Fruit fly (Drosophila melanogaster): ENCODE data around the gene Fit1.
A peak's percentile ranks its signal among the peaks of the same experiment; 100 is the strongest.

The Fit1 gene

dm6 chr3L:4103258-4104247, at the start of gene Fit1:
Gene Fit1, plus strand, starts transcription at chr3L:4103564.
- peak; percentile 35 for TF ChIP-seq CG17801 (GFP tag; optimal IDR thresholded peaks at IDR 0.05; ENCODE audit: partially characterized antibody)

dm6 chr3L:4055438-4055962, 47.9 kb upstream of the Fit1 start:
- no peak for TF ChIP-seq CG17801 (GFP tag; optimal IDR thresholded peaks at IDR 0.05; ENCODE audit: partially characterized antibody)

dm6 chr3L:4056812-4057211, 46.6 kb upstream of the Fit1 start:
- no peak for TF ChIP-seq CG17801 (GFP tag; optimal IDR thresholded peaks at IDR 0.05; ENCODE audit: partially characterized antibody)

- no peak for TF ChIP-seq CG17801 (GFP tag; optimal IDR thresholded peaks at IDR 0.05; ENCODE audit: partially characterized antibody)
Observed at dm6 chr3L:4059293-4059820, 44.0 kb upstream of the Fit1 start, which contains the start of gene Ugt305A1. Gene Ugt305A1, plus strand, starts transcription at chr3L:4059770.

- TF ChIP-seq CG17801 (GFP tag; optimal IDR thresholded peaks at IDR 0.05; ENCODE audit: partially characterized antibody), result peak; percentile 22
Observed at dm6 chr3L:4061921-4062474, 41.4 kb upstream of the Fit1 start, which contains the start of gene dib. Gene dib, plus strand, starts transcription at chr3L:4062292.

- no peak for TF ChIP-seq CG17801 (GFP tag; optimal IDR thresholded peaks at IDR 0.05; ENCODE audit: partially characterized antibody)
Observed at dm6 chr3L:4068368-4068767, 35.0 kb upstream of the Fit1 start.

dm6 chr3L:4069069-4069468, 34.3 kb upstream of the Fit1 start, which contains the start of gene CG32259:
Gene CG32259, plus strand, starts transcription at chr3L:4069369.
- no peak for TF ChIP-seq CG17801 (GFP tag; optimal IDR thresholded peaks at IDR 0.05; ENCODE audit: partially characterized antibody)

dm6 chr3L:4070221-4070995, 33.0 kb upstream of the Fit1 start:
- TF ChIP-seq CG17801 (GFP tag; optimal IDR thresholded peaks at IDR 0.05; ENCODE audit: partially characterized antibody), result peak; percentile 65

- no peak for TF ChIP-seq CG17801 (GFP tag; optimal IDR thresholded peaks at IDR 0.05; ENCODE audit: partially characterized antibody)
Observed at dm6 chr3L:4070996-4071379, 32.4 kb upstream of the Fit1 start.

dm6 chr3L:4071561-4072049, 31.8 kb upstream of the Fit1 start, which contains the start of gene wit:
Gene wit, minus strand, starts transcription at chr3L:4071717.
- TF ChIP-seq CG17801 (GFP tag; optimal IDR thresholded peaks at IDR 0.05; ENCODE audit: partially characterized antibody), result peak; percentile 66

- TF ChIP-seq CG17801 (GFP tag; optimal IDR thresholded peaks at IDR 0.05; ENCODE audit: partially characterized antibody), result no peak
Observed at dm6 chr3L:4072717-4073116, 30.6 kb upstream of the Fit1 start.

dm6 chr3L:4073755-4074154, 29.6 kb upstream of the Fit1 start, which contains the start of gene Faa:
Gene Faa, minus strand, starts transcription at chr3L:4073954.
- TF ChIP-seq CG17801 (GFP tag; optimal IDR thresholded peaks at IDR 0.05; ENCODE audit: partially characterized antibody), result no peak

dm6 chr3L:4076907-4077306, 26.5 kb upstream of the Fit1 start:
- TF ChIP-seq CG17801 (GFP tag; optimal IDR thresholded peaks at IDR 0.05; ENCODE audit: partially characterized antibody), result no peak

dm6 chr3L:4080278-4080677, 23.1 kb upstream of the Fit1 start:
- no peak for TF ChIP-seq CG17801 (GFP tag; optimal IDR thresholded peaks at IDR 0.05; ENCODE audit: partially characterized antibody)
